Worm (Caenorhabditis elegans) whole organism, L3 larva: ENCODE measurements around the gene lgmn-1.
A peak's percentile ranks its signal among the peaks of the same experiment; 100 is the strongest.

Source experiments
- ZK546.5 ChIP-seq: sonication (generic microtip); optimal IDR thresholded peaks from 2 replicates; lab custom pipeline; 2017; ENCODE audit warnings: missing biosample characterization, missing genetic modification characterization
- aly-2 ChIP-seq: fragments of 150-350 bp; optimal IDR thresholded peaks from 2 replicates; lab custom pipeline; 2014; ENCODE audit warnings: missing biosample characterization, missing genetic modification characterization
- ama-1 ChIP-seq: fragments of 150-350 bp; optimal IDR thresholded peaks from 2 replicates; lab custom pipeline; 2018
- ceh-28 ChIP-seq: fragments of 150-350 bp; optimal IDR thresholded peaks from 2 replicates; lab custom pipeline; 2014; ENCODE audit warnings: missing biosample characterization, missing genetic modification reagents, missing genetic modification characterization
- ceh-9 ChIP-seq: sonication (generic microtip); optimal IDR thresholded peaks from 2 replicates; lab custom pipeline; 2018; ENCODE audit warnings: missing biosample characterization, missing genetic modification characterization
- daf-12 ChIP-seq: fragments of 150-350 bp; optimal IDR thresholded peaks from 2 replicates; lab custom pipeline; 2014; ENCODE audit warnings: missing biosample characterization, missing genetic modification reagents, missing genetic modification characterization
- egl-27 ChIP-seq: sonication (generic microtip); optimal IDR thresholded peaks from 4 replicates; lab custom pipeline; 2017; ENCODE audit warnings: missing biosample characterization, missing genetic modification reagents, missing genetic modification characterization
- elt-1 ChIP-seq: fragments of 150-350 bp; optimal IDR thresholded peaks from 2 replicates; lab custom pipeline; 2014; ENCODE audit warnings: missing biosample characterization, missing genetic modification characterization
- elt-3 ChIP-seq, 3 experiments: fragments of 150-350 bp in 1 of 3; sonication (generic microtip) in 2 of 3; optimal IDR thresholded peaks; 2 replicates in 2 of 3; 4 replicates in 1 of 3; lab custom pipeline; 2014 to 2017; ENCODE audit warnings: missing biosample characterization in 3 of 3, missing genetic modification characterization in 3 of 3
- eor-1 ChIP-seq, 2 experiments: fragments of 150-350 bp; optimal IDR thresholded peaks; 2 replicates each; lab custom pipeline; 2014 to 2018; ENCODE audit warnings: missing biosample characterization in 2 of 2, missing genetic modification characterization in 2 of 2
- fos-1 ChIP-seq: fragments of 150-350 bp; optimal IDR thresholded peaks from 2 replicates; lab custom pipeline; 2014; ENCODE audit warnings: missing biosample characterization, missing genetic modification characterization
- hmg-11 ChIP-seq: sonication (generic microtip); optimal IDR thresholded peaks from 2 replicates; lab custom pipeline; 2016; ENCODE audit warnings: missing genetic modification characterization, missing compliant biosample characterization
- jun-1 ChIP-seq: fragments of 150-350 bp; optimal IDR thresholded peaks from 2 replicates; lab custom pipeline; 2014; ENCODE audit warnings: missing biosample characterization, missing genetic modification reagents, missing genetic modification characterization
- lin-15B ChIP-seq: fragments of 150-350 bp; optimal IDR thresholded peaks from 2 replicates; lab custom pipeline; 2014; ENCODE audit warnings: missing biosample characterization, missing genetic modification characterization
- lin-39 ChIP-seq: fragments of 150-350 bp; optimal IDR thresholded peaks from 2 replicates; lab custom pipeline; 2018; ENCODE audit warnings: missing biosample characterization, missing genetic modification reagents, missing genetic modification characterization
- lsy-12 ChIP-seq: sonication (generic microtip); optimal IDR thresholded peaks from 2 replicates; lab custom pipeline; 2016; ENCODE audit warnings: mild to moderate bottlenecking, missing genetic modification characterization, missing compliant biosample characterization
- mdl-1 ChIP-seq: fragments of 150-350 bp; optimal IDR thresholded peaks from 2 replicates; lab custom pipeline; 2014; ENCODE audit warnings: missing biosample characterization, missing genetic modification characterization
- nfya-1 ChIP-seq: sonication (generic microtip); optimal IDR thresholded peaks from 2 replicates; lab custom pipeline; 2017; ENCODE audit warnings: missing genetic modification characterization, mild to moderate bottlenecking, missing compliant biosample characterization, antibody characterized with exemption, moderate library complexity; ENCODE audit not compliant: insufficient read depth
- nhr-11 ChIP-seq: fragments of 150-350 bp; optimal IDR thresholded peaks from 2 replicates; lab custom pipeline; 2014; ENCODE audit warnings: missing biosample characterization, missing genetic modification characterization
- nhr-12 ChIP-seq: fragments of 150-350 bp; optimal IDR thresholded peaks from 2 replicates; lab custom pipeline; 2014; ENCODE audit warnings: missing biosample characterization, missing genetic modification characterization
- nhr-23 ChIP-seq: fragments of 150-350 bp; optimal IDR thresholded peaks from 2 replicates; lab custom pipeline; 2014; ENCODE audit warnings: missing biosample characterization, missing genetic modification reagents, missing genetic modification characterization
- nhr-237 ChIP-seq: fragments of 150-350 bp; optimal IDR thresholded peaks from 2 replicates; lab custom pipeline; 2014; ENCODE audit warnings: missing biosample characterization, missing genetic modification characterization
- nhr-25 ChIP-seq: sonication (generic microtip); optimal IDR thresholded peaks from 2 replicates; lab custom pipeline; 2017; ENCODE audit warnings: missing biosample characterization, missing genetic modification characterization
- nhr-28 ChIP-seq: fragments of 150-350 bp; optimal IDR thresholded peaks from 2 replicates; lab custom pipeline; 2014; ENCODE audit warnings: missing biosample characterization, missing genetic modification characterization
- nhr-43 ChIP-seq: sonication (generic microtip); optimal IDR thresholded peaks from 2 replicates; lab custom pipeline; 2016; ENCODE audit warnings: mild to moderate bottlenecking, missing genetic modification characterization, missing compliant biosample characterization; ENCODE audit not compliant: poor library complexity, severe bottlenecking
- nhr-67 ChIP-seq: fragments of 150-350 bp; optimal IDR thresholded peaks from 2 replicates; lab custom pipeline; 2014; ENCODE audit warnings: missing biosample characterization, missing genetic modification characterization
- nhr-76 ChIP-seq: fragments of 150-350 bp; sonication (generic microtip); optimal IDR thresholded peaks from 5 replicates; lab custom pipeline; 2014; ENCODE audit warnings: missing biosample characterization, missing genetic modification characterization
- nhr-77 ChIP-seq: fragments of 150-350 bp; optimal IDR thresholded peaks from 2 replicates; lab custom pipeline; 2014; ENCODE audit warnings: missing biosample characterization, missing genetic modification characterization
- pha-4 ChIP-seq: fragments of 150-350 bp; optimal IDR thresholded peaks from 2 replicates; lab custom pipeline; 2014; ENCODE audit warnings: missing biosample characterization, missing genetic modification reagents, missing genetic modification characterization
- sea-2 ChIP-seq: fragments of 150-350 bp; sonication (generic microtip); optimal IDR thresholded peaks from 4 replicates; lab custom pipeline; 2014; ENCODE audit warnings: missing biosample characterization, missing genetic modification reagents, missing genetic modification characterization
- snpc-4 ChIP-seq: fragments of 150-350 bp; optimal IDR thresholded peaks from 2 replicates; lab custom pipeline; 2014; ENCODE audit warnings: missing biosample characterization, missing genetic modification characterization
- tbx-2 ChIP-seq: sonication (generic microtip); optimal IDR thresholded peaks from 2 replicates; lab custom pipeline; 2016; ENCODE audit warnings: mild to moderate bottlenecking, missing genetic modification characterization, missing compliant biosample characterization
- unc-39 ChIP-seq: sonication (generic microtip); optimal IDR thresholded peaks from 4 replicates; lab custom pipeline; 2017; ENCODE audit warnings: missing biosample characterization, missing genetic modification characterization
- unc-62 ChIP-seq: fragments of 150-350 bp; sonication (generic microtip); optimal IDR thresholded peaks from 4 replicates; lab custom pipeline; 2014; ENCODE audit warnings: missing biosample characterization, missing genetic modification reagents, missing genetic modification characterization
- zag-1 ChIP-seq: fragments of 150-350 bp; optimal IDR thresholded peaks from 2 replicates; lab custom pipeline; 2014; ENCODE audit warnings: missing biosample characterization, missing genetic modification characterization
- ztf-11 ChIP-seq: fragments of 150-350 bp; optimal IDR thresholded peaks from 2 replicates; lab custom pipeline; 2014; ENCODE audit warnings: missing biosample characterization, missing genetic modification characterization

lgmn-1 gene

DNA sequence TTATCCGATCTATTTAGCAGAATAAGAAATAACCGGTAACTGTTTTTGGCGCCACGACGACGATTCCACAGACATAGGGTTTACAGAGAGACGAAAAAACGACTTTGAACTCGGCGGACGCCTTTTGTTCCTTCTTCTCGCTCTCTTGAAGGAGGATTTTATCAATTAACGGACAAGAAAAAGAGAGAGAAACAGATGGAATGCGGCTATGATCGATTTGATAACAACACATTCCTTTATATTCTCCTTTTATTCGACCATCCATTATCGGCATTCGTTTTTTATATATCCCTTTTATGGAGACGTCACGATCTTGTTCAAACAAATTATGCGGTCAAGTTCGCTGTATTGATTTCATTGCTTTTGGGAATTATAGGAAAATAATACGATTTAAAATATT, 36.0 kb downstream of the lgmn-1 start (continued):
- TF ChIP-seq ceh-28 (tag; lab: Kevin White, UChicago) (peak; percentile 15), jun-1 (tag; lab: Kevin White, UChicago) (no peak), nhr-12 (tag; lab: Kevin White, UChicago) (no peak), sea-2 (no peak), unc-62 (GFP tag; lab: Kevin White, UChicago) (no peak), lsy-12 (tag; lab: Kevin White, UChicago) (peak; percentile 66), egl-27 (tag; lab: Kevin White, UChicago) (no peak), lin-15B (no peak), nhr-67 (tag; lab: Kevin White, UChicago) (no peak)

ce11 chrV:12549604-12550003, 36.7 kb downstream of the lgmn-1 start:
- TF ChIP-seq ama-1 (lab: Kevin White, UChicago) (peak; percentile 95), nhr-43 (peak; percentile 50), nhr-11 (tag; lab: Kevin White, UChicago) (no peak), nhr-25 (peak; percentile 36)

- TF ChIP-seq lin-39 (no peak), ceh-9 (tag; lab: Kevin White, UChicago) (no peak), nhr-43 (peak; percentile 55), aly-2 (no peak), mdl-1 (tag; lab: Kevin White, UChicago) (no peak), nhr-237 (tag; lab: Kevin White, UChicago) (no peak), hmg-11 (tag; lab: Kevin White, UChicago) (no peak), nhr-77 (tag; lab: Kevin White, UChicago) (no peak), eor-1 (tag; optimal IDR thresholded peaks at IDR 0.05; lab: Kevin White, UChicago) (no peak), ama-1 (lab: Kevin White, UChicago) (peak; percentile 91), nhr-23 (peak; percentile 80), nfya-1 (tag; lab: Kevin White, UChicago) (peak; percentile 31), nhr-25 (peak; percentile 35), unc-39 (tag; lab: Kevin White, UChicago) (no peak)
Measured at ce11 chrV:12550036-12550626, 37.3 kb downstream of the lgmn-1 start, which contains the start of gene F45D3.3. Gene F45D3.3, minus strand, starts transcription at chrV:12550385.

DNA sequence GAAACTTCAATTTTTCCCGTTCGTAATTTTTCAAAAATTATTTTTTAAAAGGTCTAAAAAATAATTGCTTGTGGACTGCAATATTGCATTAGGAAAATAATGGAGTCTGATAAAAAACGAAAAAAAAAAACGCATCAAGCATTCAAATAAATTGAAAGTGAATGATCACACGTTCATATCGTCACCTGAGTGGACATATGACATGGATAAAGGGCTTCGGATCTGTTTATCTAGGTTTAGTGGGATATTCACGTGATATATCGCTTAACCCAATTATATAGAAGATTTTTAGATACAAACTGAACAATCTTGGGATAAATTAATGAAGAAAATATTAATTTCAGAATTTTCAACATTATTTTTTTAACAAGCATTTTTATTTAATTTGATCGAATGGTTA, 37.9 kb downstream of the lgmn-1 start:
- TF ChIP-seq zag-1 (tag; lab: Kevin White, UChicago) (no peak), nhr-12 (tag; lab: Kevin White, UChicago) (no peak), lin-15B (no peak), snpc-4 (tag; lab: Kevin White, UChicago) (no peak), nhr-43 (peak; percentile 29), unc-62 (GFP tag; lab: Kevin White, UChicago) (no peak), nhr-23 (peak; percentile 59), aly-2 (no peak), pha-4 (tag; lab: Kevin White, UChicago) (no peak)
- TF ChIP-seq, all 47 proteins: peak for 2

DNA sequence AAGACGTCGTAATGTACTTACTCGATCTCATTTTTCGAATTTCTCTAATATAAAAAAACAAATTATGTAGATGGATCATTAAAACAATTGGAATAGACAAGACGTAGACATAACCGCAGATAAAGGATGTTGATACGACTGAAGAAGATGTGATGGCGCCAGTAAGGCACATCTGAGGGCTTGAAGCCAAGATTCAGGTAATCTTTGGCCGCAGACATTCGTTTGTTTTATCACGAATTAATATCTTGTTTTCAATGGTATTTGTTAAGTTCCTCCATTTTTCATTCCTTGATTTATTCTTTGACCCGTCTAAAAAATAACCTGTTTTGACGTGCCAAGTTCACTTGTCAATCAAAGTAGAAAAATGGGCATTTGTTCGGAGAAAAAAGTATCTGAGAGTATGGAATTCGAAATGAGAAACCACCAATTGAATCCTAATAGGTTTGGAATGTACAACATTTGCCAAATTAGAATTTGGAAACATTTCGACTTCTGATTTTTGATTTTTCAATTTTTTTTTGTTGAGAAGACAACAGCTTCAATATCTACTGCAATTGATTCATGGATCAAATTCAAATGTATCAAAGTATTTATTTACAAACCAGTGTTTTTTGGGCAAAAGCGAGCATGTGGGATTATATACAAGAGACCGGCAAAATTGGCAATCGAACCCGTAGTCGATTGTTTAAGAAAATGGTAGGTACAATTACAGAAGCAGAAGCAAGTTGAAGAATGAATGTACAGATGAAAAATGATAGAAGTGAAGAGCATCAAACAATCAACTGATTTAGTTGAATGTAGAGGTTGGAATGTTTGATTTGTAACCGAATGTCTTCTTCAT, 39.0 kb downstream of the lgmn-1 start:
- TF ChIP-seq ama-1 (lab: Kevin White, UChicago) (peak; percentile 80), pha-4 (tag; lab: Kevin White, UChicago) (no peak), lsy-12 (tag; lab: Kevin White, UChicago) (no peak), nhr-25 (peak; percentile 43), nhr-28 (peak; percentile 80), snpc-4 (tag; lab: Kevin White, UChicago) (no peak), nhr-237 (tag; lab: Kevin White, UChicago) (no peak), nhr-76 (tag; lab: Kevin White, UChicago) (peak; percentile 58), aly-2 (no peak), ZK546.5 (tag; lab: Kevin White, UChicago) (no peak), elt-3 (tag; optimal IDR thresholded peaks at IDR 0.05; lab: Kevin White, UChicago) (peak in 1 of 3 experiments; percentile 62), unc-62 (GFP tag; lab: Kevin White, UChicago) (peak; percentile 10), nhr-67 (tag; lab: Kevin White, UChicago) (no peak), nhr-43 (peak; percentile 66), lin-39 (no peak), sea-2 (no peak), nhr-77 (tag; lab: Kevin White, UChicago) (no peak), nfya-1 (tag; lab: Kevin White, UChicago) (peak; percentile 8), ztf-11 (no peak), daf-12 (tag; lab: Kevin White, UChicago) (no peak), elt-1 (tag; lab: Kevin White, UChicago) (no peak), fos-1 (tag; lab: Kevin White, UChicago) (no peak), tbx-2 (tag; lab: Kevin White, UChicago) (peak; percentile 3)
